Worm (Caenorhabditis elegans) whole organism, L2 larva: ENCODE data around the gene cct-6.

Experiments
- C34F6.9 ChIP-seq: fragments of 150-350 bp; optimal IDR thresholded peaks from 2 replicates; lab custom pipeline; 2014; ENCODE audit warnings: missing biosample characterization, missing genetic modification characterization
- F13H6.1 ChIP-seq: sonication (generic microtip); optimal IDR thresholded peaks from 2 replicates; lab custom pipeline; 2016; ENCODE audit warnings: missing genetic modification characterization, missing compliant biosample characterization
- R02D3.7 ChIP-seq: fragments of 150-350 bp; optimal IDR thresholded peaks from 2 replicates; lab custom pipeline; 2014; ENCODE audit warnings: missing biosample characterization, missing genetic modification characterization
- Y55F3AM.14 ChIP-seq: fragments of 200-800 bp; sonication (Bioruptor generic); optimal IDR thresholded peaks from 2 replicates; lab custom pipeline; 2018; ENCODE audit warnings: mild to moderate bottlenecking, missing genetic modification characterization, missing compliant biosample characterization
- ZK546.5 ChIP-seq: sonication (generic microtip); optimal IDR thresholded peaks from 2 replicates; lab custom pipeline; 2017; ENCODE audit warnings: missing biosample characterization, missing genetic modification characterization
- alr-1 ChIP-seq: fragments of 150-350 bp; optimal IDR thresholded peaks from 2 replicates; lab custom pipeline; 2014; ENCODE audit warnings: missing biosample characterization, missing genetic modification characterization
- aly-2 ChIP-seq: fragments of 150-350 bp; optimal IDR thresholded peaks from 2 replicates; lab custom pipeline; 2014; ENCODE audit warnings: missing biosample characterization, missing genetic modification characterization
- blmp-1 ChIP-seq: sonication (generic microtip); optimal IDR thresholded peaks from 2 replicates; lab custom pipeline; 2017; ENCODE audit warnings: missing genetic modification characterization, mild to moderate bottlenecking, missing compliant biosample characterization, antibody characterized with exemption, moderate library complexity; ENCODE audit not compliant: insufficient read depth
- crh-2 ChIP-seq: sonication (generic microtip); optimal IDR thresholded peaks from 2 replicates; lab custom pipeline; 2017; ENCODE audit warnings: missing biosample characterization, missing genetic modification characterization
- egl-27 ChIP-seq: sonication (generic microtip); optimal IDR thresholded peaks from 3 replicates; lab custom pipeline; 2017; ENCODE audit warnings: missing biosample characterization, missing genetic modification reagents, missing genetic modification characterization
- elt-3 ChIP-seq: sonication (generic microtip); optimal IDR thresholded peaks from 2 replicates; lab custom pipeline; 2017; ENCODE audit warnings: missing biosample characterization, missing genetic modification characterization
- fos-1 ChIP-seq: fragments of 150-350 bp; optimal IDR thresholded peaks from 2 replicates; lab custom pipeline; 2014; ENCODE audit warnings: missing biosample characterization, missing genetic modification characterization
- gmeb-1 ChIP-seq: fragments of 150-350 bp; optimal IDR thresholded peaks from 2 replicates; lab custom pipeline; 2014; ENCODE audit warnings: missing biosample characterization, missing genetic modification characterization
- lin-13 ChIP-seq: fragments of 150-350 bp; optimal IDR thresholded peaks from 2 replicates; lab custom pipeline; 2014; ENCODE audit warnings: missing biosample characterization, missing genetic modification reagents, missing genetic modification characterization
- lin-39 ChIP-seq: fragments of 150-350 bp; optimal IDR thresholded peaks from 2 replicates; lab custom pipeline; 2014; ENCODE audit warnings: missing biosample characterization, missing genetic modification reagents, missing genetic modification characterization
- lsy-2 ChIP-seq, 2 experiments: fragments of 150-350 bp in 1 of 2; sonication (generic microtip) in 1 of 2; optimal IDR thresholded peaks; 2 replicates each; lab custom pipeline; 2014 to 2017; ENCODE audit warnings: missing biosample characterization in 2 of 2, missing genetic modification characterization in 2 of 2
- mdl-1 ChIP-seq, 2 experiments: fragments of 150-350 bp in 1 of 2; sonication (generic microtip) in 1 of 2; optimal IDR thresholded peaks; 2 replicates each; lab custom pipeline; 2017; ENCODE audit warnings: missing biosample characterization in 2 of 2, missing genetic modification characterization in 2 of 2
- nhr-10 ChIP-seq: sonication (generic microtip); optimal IDR thresholded peaks from 2 replicates; lab custom pipeline; 2017; ENCODE audit warnings: missing biosample characterization, missing genetic modification characterization
- nhr-129 ChIP-seq: fragments of 150-350 bp; optimal IDR thresholded peaks from 2 replicates; lab custom pipeline; 2014; ENCODE audit warnings: missing biosample characterization, missing genetic modification characterization
- nhr-21 ChIP-seq: fragments of 150-350 bp; optimal IDR thresholded peaks from 2 replicates; lab custom pipeline; 2014; ENCODE audit warnings: missing biosample characterization, missing genetic modification characterization
- nhr-237 ChIP-seq: fragments of 150-350 bp; optimal IDR thresholded peaks from 2 replicates; lab custom pipeline; 2014; ENCODE audit warnings: missing biosample characterization, missing genetic modification characterization
- nhr-25 ChIP-seq: fragments of 150-350 bp; sonication (generic microtip); optimal IDR thresholded peaks from 3 replicates; lab custom pipeline; 2014; ENCODE audit warnings: missing biosample characterization, missing genetic modification characterization
- nhr-77 ChIP-seq: fragments of 150-350 bp; optimal IDR thresholded peaks from 2 replicates; lab custom pipeline; 2014; ENCODE audit warnings: missing biosample characterization, missing genetic modification characterization
- peb-1 ChIP-seq: fragments of 150-350 bp; optimal IDR thresholded peaks from 2 replicates; lab custom pipeline; 2014; ENCODE audit warnings: missing biosample characterization, missing genetic modification characterization
- sem-4 ChIP-seq: fragments of 150-350 bp; optimal IDR thresholded peaks from 2 replicates; lab custom pipeline; 2014; ENCODE audit warnings: missing biosample characterization, missing genetic modification reagents, missing genetic modification characterization
- sma-3 ChIP-seq: sonication (generic microtip); optimal IDR thresholded peaks from 2 replicates; lab custom pipeline; 2016; ENCODE audit warnings: missing genetic modification reagents, missing genetic modification characterization, missing compliant biosample characterization
- sma-9 ChIP-seq, 2 experiments: fragments of 150-350 bp in 1 of 2; sonication (generic microtip) in 1 of 2; optimal IDR thresholded peaks; 2 replicates each; lab custom pipeline; 2014 to 2016; ENCODE audit warnings: missing genetic modification characterization in 2 of 2, mild to moderate bottlenecking in 1 of 2, missing biosample characterization in 1 of 2, missing compliant biosample characterization in 1 of 2, missing genetic modification reagents in 1 of 2, moderate library complexity in 1 of 2
- snpc-4 ChIP-seq: fragments of 150-350 bp; optimal IDR thresholded peaks from 2 replicates; lab custom pipeline; 2014; ENCODE audit warnings: missing biosample characterization, missing genetic modification characterization
- unc-55 ChIP-seq: fragments of 150-350 bp; sonication (generic microtip); optimal IDR thresholded peaks from 3 replicates; lab custom pipeline; 2014; ENCODE audit warnings: missing biosample characterization, missing genetic modification reagents, missing genetic modification characterization
- ztf-1 ChIP-seq: fragments of 200-800 bp; sonication (Bioruptor generic); conservative IDR thresholded peaks from 2 replicates; pipeline ENCODE4 v1.3.6; 2022; ENCODE audit warnings: missing genetic modification characterization, missing compliant biosample characterization
- ztf-11 ChIP-seq: sonication (generic microtip); optimal IDR thresholded peaks from 2 replicates; lab custom pipeline; 2017; ENCODE audit warnings: missing biosample characterization, missing genetic modification characterization

The cct-6 gene

ce11 chrIII:5902558-5902957 lies 47.1 kb upstream of the cct-6 start:
- TF ChIP-seq nhr-77: no peak
- TF ChIP-seq lin-39 (tag; lab: Kevin White, UChicago): no peak

ce11 chrIII:5900709-5901108 lies 45.2 kb upstream of the cct-6 start:
- TF ChIP-seq nhr-129: peak; percentile 77
- TF ChIP-seq sma-9 (GFP tag; optimal IDR thresholded peaks at IDR 0.05; lab: Kevin White, UChicago): no peak
- no peak for TF ChIP-seq sma-9 (tag; optimal IDR thresholded peaks at IDR 0.05; lab: Kevin White, UChicago)
- peak; percentile 69 for TF ChIP-seq fos-1 (tag; lab: Kevin White, UChicago)
- TF ChIP-seq, all 48 proteins: peak for 2

- TF ChIP-seq alr-1: no peak
- TF ChIP-seq nhr-10 (tag; lab: Kevin White, UChicago): no peak
- TF ChIP-seq unc-55: peak; percentile 23
- TF ChIP-seq sem-4 (tag; lab: Kevin White, UChicago): no peak
- no peak for TF ChIP-seq R02D3.7
- no peak for TF ChIP-seq crh-2 (tag; lab: Kevin White, UChicago)
- TF ChIP-seq nhr-21 (tag; lab: Kevin White, UChicago): no peak
- peak; percentile 12 for TF ChIP-seq F13H6.1 (tag; lab: Kevin White, UChicago)
- no peak for TF ChIP-seq fos-1 (tag; lab: Kevin White, UChicago)
- no peak for TF ChIP-seq ZK546.5
- TF ChIP-seq sma-3 (GFP tag; lab: Kevin White, UChicago): no peak
- TF ChIP-seq ztf-1 (GFP tag; lab: Robert Waterston, UW): no peak
- peak; percentile 7 for TF ChIP-seq nhr-129
- TF ChIP-seq sma-9 (GFP tag; optimal IDR thresholded peaks at IDR 0.05; lab: Kevin White, UChicago): no peak
- no peak for TF ChIP-seq sma-9 (tag; optimal IDR thresholded peaks at IDR 0.05; lab: Kevin White, UChicago)
- TF ChIP-seq ztf-11 (tag; lab: Kevin White, UChicago): no peak
- TF ChIP-seq lsy-2 (tag; optimal IDR thresholded peaks at IDR 0.05; lab: Kevin White, UChicago): peak in 1 of 2 experiments; percentile 15
Observed at ce11 chrIII:5898631-5899030, 43.1 kb upstream of the cct-6 start.

DNA sequence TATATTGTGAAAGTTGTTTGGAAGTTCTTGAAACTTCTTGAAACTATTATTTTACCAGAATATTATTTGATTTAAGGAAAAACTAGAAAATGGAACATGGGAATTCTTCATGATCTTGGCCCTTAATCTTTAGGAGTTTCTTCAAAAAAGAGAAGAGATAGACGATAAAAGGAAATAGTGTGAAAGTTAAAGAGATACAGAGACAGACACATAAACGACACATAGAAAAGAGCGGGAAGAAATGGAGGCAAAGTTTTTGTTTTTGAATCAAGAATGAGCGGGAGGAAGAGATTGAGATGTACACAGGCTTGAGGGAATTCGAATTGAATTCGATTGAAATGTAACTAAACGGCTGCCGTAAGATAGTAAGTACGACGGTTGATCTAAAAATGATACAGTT lies 42.0 kb upstream of the cct-6 start:
- no peak for TF ChIP-seq F13H6.1 (tag; lab: Kevin White, UChicago)
- peak; percentile 30 for TF ChIP-seq unc-55
- TF ChIP-seq Y55F3AM.14 (GFP tag; lab: Kevin White, UChicago): peak; percentile 61
- no peak for TF ChIP-seq lin-13 (GFP tag; lab: Kevin White, UChicago)
- no peak for TF ChIP-seq sem-4 (tag; lab: Kevin White, UChicago)
- peak; percentile 42 for TF ChIP-seq C34F6.9 (tag; lab: Kevin White, UChicago)
- peak; percentile 17 for TF ChIP-seq nhr-129
- TF ChIP-seq lsy-2 (tag; optimal IDR thresholded peaks at IDR 0.05; lab: Kevin White, UChicago): peak in 1 of 2 experiments; percentile 9

DNA sequence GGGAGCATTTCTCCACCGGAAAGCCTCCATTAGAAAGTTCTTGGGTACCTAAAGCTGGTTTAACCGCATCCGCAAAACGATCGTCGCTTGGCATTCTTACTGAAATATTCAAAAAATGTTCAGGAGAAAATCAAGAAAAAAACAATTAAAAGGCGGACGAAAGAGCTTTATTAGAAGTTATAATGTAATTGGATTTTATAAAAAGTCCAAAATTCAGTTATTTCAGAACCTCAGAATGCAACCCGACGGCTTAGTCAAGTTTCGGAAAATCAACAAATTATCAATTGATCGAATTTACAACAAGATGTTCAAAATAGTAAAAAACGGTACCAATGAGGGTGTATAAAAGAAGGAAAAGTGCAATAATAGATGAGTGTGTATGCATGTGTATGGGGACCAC lies 40.4 kb upstream of the cct-6 start, which contains the start of gene pxl-1:
Gene pxl-1 (minus strand): TSS at position 101 of the 400 bp plus-strand sequence.
- no peak for TF ChIP-seq alr-1
- TF ChIP-seq gmeb-1 (tag; lab: Kevin White, UChicago): no peak
- TF ChIP-seq nhr-237 (tag; lab: Kevin White, UChicago): no peak
- TF ChIP-seq aly-2 (tag; lab: Kevin White, UChicago): no peak
- TF ChIP-seq fos-1 (tag; lab: Kevin White, UChicago): no peak
- TF ChIP-seq nhr-10 (tag; lab: Kevin White, UChicago): no peak

- TF ChIP-seq Y55F3AM.14 (GFP tag; lab: Kevin White, UChicago) (no peak), F13H6.1 (tag; lab: Kevin White, UChicago) (peak; percentile 31)
Observed at ce11 chrIII:5892909-5893308, 37.4 kb upstream of the cct-6 start.

ce11 chrIII:5888675-5889074 lies 33.2 kb upstream of the cct-6 start, which contains the start of gene C28H8.8:
C28H8.8 (minus strand) TSS chrIII:5888775.
- no peak for TF ChIP-seq mdl-1 (tag; optimal IDR thresholded peaks at IDR 0.05; lab: Kevin White, UChicago)
- TF ChIP-seq lin-39 (tag; lab: Kevin White, UChicago): no peak
- TF ChIP-seq elt-3 (tag; lab: Kevin White, UChicago): no peak
- no peak for TF ChIP-seq sma-3 (GFP tag; lab: Kevin White, UChicago)
- no peak for TF ChIP-seq nhr-10 (tag; lab: Kevin White, UChicago)
- TF ChIP-seq egl-27 (tag; lab: Kevin White, UChicago): no peak
- TF ChIP-seq snpc-4 (tag; lab: Kevin White, UChicago): no peak
- no peak for TF ChIP-seq nhr-25
- TF ChIP-seq peb-1 (tag; lab: Kevin White, UChicago): no peak
- no peak for TF ChIP-seq nhr-129
- TF ChIP-seq nhr-77: no peak
- TF ChIP-seq blmp-1: no peak
- TF ChIP-seq, all 48 proteins: peak for 0
